Worm (Caenorhabditis elegans) whole organism, young adult: Measurements from ENCODE around the gene fdgt-1.
A peak's percentile ranks its signal among the peaks of the same experiment; 100 is the strongest.
"Not testable (repeated sequence)": the region's sequence is repeated elsewhere in the genome, so short reads cannot be mapped to it uniquely, and the experiment has no call there.

Experiments
- F22D6.2 ChIP-seq: sonication (generic microtip); optimal IDR thresholded peaks from 2 replicates; lab custom pipeline; 2016; ENCODE audit warnings: mild to moderate bottlenecking, missing genetic modification characterization, missing compliant biosample characterization
- ama-1 ChIP-seq, 3 experiments: fragments of 150-350 bp in 1 of 3; sonication (generic microtip) in 2 of 3; optimal IDR thresholded peaks; 2 replicates each; lab custom pipeline; 2014 to 2018; ENCODE audit warnings: missing biosample characterization in 2 of 3, missing genetic modification characterization in 2 of 3, missing genetic modification reagents in 2 of 3
- attf-3 ChIP-seq: fragments of 200-800 bp; sonication (Bioruptor generic); conservative IDR thresholded peaks from 2 replicates; pipeline ENCODE4 v1.3.6; 2022; ENCODE audit warnings: missing genetic modification reagents, missing genetic modification characterization, missing compliant biosample characterization
- dpl-1 ChIP-seq: fragments of 150-350 bp; optimal IDR thresholded peaks from 2 replicates; lab custom pipeline; 2014; ENCODE audit warnings: missing biosample characterization, missing genetic modification reagents, missing genetic modification characterization
- efl-1 ChIP-seq: fragments of 150-350 bp; optimal IDR thresholded peaks from 2 replicates; lab custom pipeline; 2014; ENCODE audit warnings: missing biosample characterization, missing genetic modification reagents, missing genetic modification characterization
- hlh-26 ChIP-seq: fragments of 200-800 bp; sonication (Bioruptor generic); conservative IDR thresholded peaks from 2 replicates; pipeline ENCODE4 v1.3.6; 2022; ENCODE audit warnings: missing genetic modification reagents, missing genetic modification characterization, missing compliant biosample characterization
- mel-28 ChIP-seq: sonication (generic microtip); optimal IDR thresholded peaks from 2 replicates; lab custom pipeline; 2016; ENCODE audit warnings: borderline replicate concordance, mild to moderate bottlenecking, missing genetic modification characterization, missing compliant biosample characterization
- sea-2 ChIP-seq: fragments of 200-800 bp; sonication (Bioruptor generic); IDR thresholded peaks from 2 replicates; pipeline ENCODE4 v1.3.6; 2022; ENCODE audit warnings: missing genetic modification characterization, missing compliant biosample characterization
- unc-62 ChIP-seq: fragments of 150-350 bp; optimal IDR thresholded peaks from 2 replicates; lab custom pipeline; 2014; ENCODE audit warnings: missing biosample characterization, missing genetic modification reagents, missing genetic modification characterization
- ztf-22 ChIP-seq: fragments of 200-800 bp; sonication (Bioruptor generic); optimal IDR thresholded peaks from 2 replicates; lab custom pipeline; 2018; ENCODE audit warnings: mild to moderate bottlenecking, missing genetic modification characterization, moderate library complexity, missing compliant biosample characterization

- TF ChIP-seq ztf-22 (GFP tag; lab: Kevin White, UChicago); hlh-26; ama-1 (optimal IDR thresholded peaks at IDR 0.05; lab: Kevin White, UChicago); ama-1 (GFP tag; optimal IDR thresholded peaks at IDR 0.05; lab: Kevin White, UChicago); unc-62 (GFP tag; lab: Kevin White, UChicago); F22D6.2; dpl-1 (GFP tag; lab: Kevin White, UChicago); attf-3 (GFP tag; lab: Robert Waterston, UW); efl-1 (GFP tag; lab: Kevin White, UChicago); mel-28: not testable (repeated sequence)
- TF ChIP-seq sea-2 (GFP tag; lab: Robert Waterston, UW), result 0 out of 2 replicates have a peak, but pooled peaks have one; percentile 63
These were observed 46.6 kb upstream of the fdgt-1 start for ce11 chrII:1457784-1458183.
